Worm (Caenorhabditis elegans) whole organism, young adult: ENCODE results near the gene pfd-1.

Experiments used
- cebp-1 ChIP-seq, 2 experiments: fragments of 200-800 bp in 1 of 2; sonication (Bioruptor generic) in 1 of 2; sonication (generic microtip) in 1 of 2; IDR thresholded peaks in 1 of 2; optimal IDR thresholded peaks in 1 of 2; 2 replicates each; pipeline versions ENCODE4 v1.3.6 to Lab custom; 2017 to 2022; ENCODE audit warnings: missing compliant biosample characterization in 2 of 2, missing genetic modification characterization in 2 of 2, mild to moderate bottlenecking in 1 of 2, missing genetic modification reagents in 1 of 2, moderate library complexity in 1 of 2
- lag-1 ChIP-seq: fragments of 200-800 bp; sonication (Bioruptor generic); IDR thresholded peaks from 2 replicates; pipeline ENCODE4 v1.3.6; 2022; ENCODE audit warnings: missing genetic modification reagents, missing genetic modification characterization, missing compliant biosample characterization
- madf-3 ChIP-seq: fragments of 200-800 bp; sonication (Bioruptor generic); IDR thresholded peaks from 2 replicates; pipeline ENCODE4 v1.3.6; 2022; ENCODE audit warnings: missing genetic modification reagents, missing genetic modification characterization, missing compliant biosample characterization
- nfya-1 ChIP-seq: sonication (generic microtip); optimal IDR thresholded peaks from 2 replicates; lab custom pipeline; 2017; ENCODE audit warnings: antibody characterized with exemption, missing compliant biosample characterization, missing genetic modification characterization, borderline replicate concordance; ENCODE audit not compliant: insufficient read depth
- sdz-38 ChIP-seq: sonication (generic microtip); optimal IDR thresholded peaks from 2 replicates; lab custom pipeline; 2016; ENCODE audit warnings: missing genotype, missing genetic modification characterization, missing compliant biosample characterization
- tbp1 ChIP-seq: fragments of 200-800 bp; sonication (Bioruptor generic); optimal IDR thresholded peaks from 2 replicates; lab custom pipeline; 2018; ENCODE audit warnings: mild to moderate bottlenecking, missing genetic modification characterization, missing compliant biosample characterization

DNA sequence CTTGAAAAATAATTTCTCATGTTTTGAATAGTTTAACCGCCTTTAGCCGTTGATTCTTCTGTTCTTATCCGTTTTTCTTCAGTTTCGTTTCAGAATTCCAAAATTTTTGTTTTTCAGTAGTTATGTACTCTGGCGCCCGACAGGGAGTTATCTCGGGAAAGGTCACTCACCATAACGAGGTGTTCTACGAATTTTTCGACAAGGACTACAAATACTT lies 6.8 kb upstream of the pfd-1 start, which contains the start of gene F01G4.4:
- TF ChIP-seq madf-3 (GFP tag; lab: Robert Waterston, UW), result no peak
- no peak for TF ChIP-seq nfya-1 (tag; lab: Kevin White, UChicago)
- TF ChIP-seq cebp-1 (GFP tag; IDR thresholded peaks at IDR 0.05; lab: Robert Waterston, UW), result no peak
- TF ChIP-seq cebp-1 (tag; optimal IDR thresholded peaks at IDR 0.05; lab: Kevin White, UChicago), result no peak
- TF ChIP-seq sdz-38 (tag; lab: Kevin White, UChicago), result no peak
- no peak for TF ChIP-seq tbp1 (GFP tag; lab: Kevin White, UChicago)
- no peak for TF ChIP-seq lag-1 (GFP tag; lab: Robert Waterston, UW)
